Fruit fly (Drosophila melanogaster): ENCODE results near the gene RluA-1.

- TF ChIP-seq Dif (GFP tag; optimal IDR thresholded peaks at IDR 0.05; ENCODE audit: partially characterized antibody) (no peak), psq (GFP tag; optimal IDR thresholded peaks at IDR 0.05) (no peak), lola (GFP tag; optimal IDR thresholded peaks at IDR 0.05) (no peak), Myc (optimal IDR thresholded peaks at IDR 0.05) (no peak)
Measured at dm6 chr2L:10474815-10475214, 666 bp upstream of the RluA-1 start.

All from whole organism, wandering third instar larva.